Fruit fly (Drosophila melanogaster) whole organism, wandering third instar larva: Measurements from ENCODE around the gene CG3081.

Experiments used
- Abd-B ChIP-seq: fragments of >200 bp; optimal IDR thresholded peaks from 2 replicates; lab custom pipeline; 2017; ENCODE audit warnings: missing biosample characterization, missing genetic modification characterization
- CG32264 ChIP-seq: fragments of 200-800 bp; sonication (Bioruptor generic); optimal IDR thresholded peaks from 2 replicates; lab custom pipeline; 2016; ENCODE audit warnings: missing biosample characterization, missing genetic modification characterization
- CG9705 ChIP-seq: fragments of 200-800 bp; sonication (Bioruptor generic); optimal IDR thresholded peaks from 2 replicates; lab custom pipeline; 2018; ENCODE audit warnings: missing biosample characterization, mild to moderate bottlenecking, missing genetic modification characterization
- CrebA ChIP-seq: fragments of 200-800 bp; sonication (Bioruptor generic); optimal IDR thresholded peaks from 2 replicates; lab custom pipeline; 2016; ENCODE audit warnings: missing biosample characterization, mild to moderate bottlenecking, missing genetic modification characterization, borderline replicate concordance
- Dfd ChIP-seq: fragments of >200 bp; optimal IDR thresholded peaks from 2 replicates; lab custom pipeline; 2017; ENCODE audit warnings: missing biosample characterization, missing genetic modification characterization
- Dif ChIP-seq: fragments of 200-275, 200-300 bp; sonication (Bioruptor generic); optimal IDR thresholded peaks from 2 replicates; lab custom pipeline; 2018; ENCODE audit warnings: missing biosample characterization, missing genetic modification characterization; ENCODE audit not compliant: partially characterized antibody
- GATAd ChIP-seq: sonication (Bioruptor generic); optimal IDR thresholded peaks from 2 replicates; lab custom pipeline; 2016; ENCODE audit warnings: missing biosample characterization, missing genetic modification characterization
- HLH106 ChIP-seq: fragments of 200-800 bp; optimal IDR thresholded peaks from 3 replicates; lab custom pipeline; 2019; ENCODE audit warnings: missing biosample characterization, mild to moderate bottlenecking, missing genetic modification characterization, moderate library complexity
- Hnf4 ChIP-seq: fragments of 200-800 bp; sonication (Bioruptor generic); optimal IDR thresholded peaks from 2 replicates; lab custom pipeline; 2016; ENCODE audit warnings: missing biosample characterization, mild to moderate bottlenecking, missing genetic modification characterization
- Hr78 ChIP-seq: fragments of >200 bp; optimal IDR thresholded peaks from 2 replicates; lab custom pipeline; 2017; ENCODE audit warnings: missing biosample characterization, missing genetic modification characterization
- Hr83 ChIP-seq: fragments of 200-300 bp; sonication (Bioruptor generic); optimal IDR thresholded peaks from 2 replicates; lab custom pipeline; 2016; ENCODE audit warnings: missing biosample characterization, mild to moderate bottlenecking, missing genetic modification characterization, moderate library complexity; ENCODE audit not compliant: poor library complexity, severe bottlenecking
- Jra ChIP-seq: sonication (Bioruptor generic); optimal IDR thresholded peaks from 2 replicates; lab custom pipeline; 2016; ENCODE audit warnings: missing biosample characterization, missing genetic modification characterization
- Mio ChIP-seq: sonication (Bioruptor generic); optimal IDR thresholded peaks from 2 replicates; lab custom pipeline; 2016; ENCODE audit warnings: missing biosample characterization, missing genetic modification characterization
- Myc ChIP-seq: fragments of >200 bp; optimal IDR thresholded peaks from 2 replicates; lab custom pipeline; 2017
- N ChIP-seq: fragments of >200 bp; optimal IDR thresholded peaks from 2 replicates; lab custom pipeline; 2018; ENCODE audit warnings: missing biosample characterization, missing external identifiers, missing genetic modification characterization
- OdsH ChIP-seq: fragments of 200-800 bp; sonication (Bioruptor generic); optimal IDR thresholded peaks from 2 replicates; lab custom pipeline; 2016; ENCODE audit warnings: missing biosample characterization, mild to moderate bottlenecking, missing genetic modification characterization
- Rel ChIP-seq, 2 experiments: fragments of 200-800 bp; sonication (Bioruptor generic) in 1 of 2; optimal IDR thresholded peaks; 2 replicates in 1 of 2; 3 replicates in 1 of 2; lab custom pipeline; 2016 to 2019; ENCODE audit warnings: mild to moderate bottlenecking in 2 of 2, missing biosample characterization in 2 of 2, missing genetic modification characterization in 2 of 2, moderate library complexity in 1 of 2
- Sp1 ChIP-seq: fragments of 200-800 bp; sonication (Bioruptor generic); optimal IDR thresholded peaks from 3 replicates; lab custom pipeline; 2019; ENCODE audit warnings: missing biosample characterization, mild to moderate bottlenecking, missing genetic modification characterization, moderate library complexity
- Vsx2 ChIP-seq: fragments of 200-300, 225-300 bp; sonication (Bioruptor generic); optimal IDR thresholded peaks from 2 replicates; lab custom pipeline; 2018; ENCODE audit warnings: missing biosample characterization, missing genetic modification characterization; ENCODE audit not compliant: partially characterized antibody
- br ChIP-seq: fragments of 200-800 bp; sonication (Bioruptor generic); optimal IDR thresholded peaks from 2 replicates; lab custom pipeline; 2016; ENCODE audit warnings: missing biosample characterization, missing genetic modification characterization
- brk ChIP-seq: fragments of 200-800 bp; sonication (Bioruptor generic); optimal IDR thresholded peaks from 2 replicates; lab custom pipeline; 2016; ENCODE audit warnings: missing biosample characterization, mild to moderate bottlenecking, missing genetic modification characterization
- dl ChIP-seq, 2 experiments: fragments of 175-275, 200-275 bp in 1 of 2; fragments of 200-275 bp in 1 of 2; sonication (Bioruptor generic); optimal IDR thresholded peaks; lab custom pipeline; 2018; ENCODE audit warnings: mild to moderate bottlenecking in 2 of 2, missing biosample characterization in 2 of 2, missing genetic modification characterization in 2 of 2, moderate library complexity in 2 of 2; ENCODE audit not compliant: partially characterized antibody in 2 of 2, insufficient read depth in 1 of 2
- dmrt93B ChIP-seq: fragments of 200-800 bp; sonication (Bioruptor generic); optimal IDR thresholded peaks from 2 replicates; lab custom pipeline; 2018; ENCODE audit warnings: missing biosample characterization, mild to moderate bottlenecking, missing genetic modification characterization
- dsf ChIP-seq: sonication (Bioruptor generic); optimal IDR thresholded peaks from 2 replicates; lab custom pipeline; 2016; ENCODE audit warnings: missing biosample characterization, missing genetic modification characterization, borderline replicate concordance
- ey ChIP-seq: fragments of 200-800 bp; sonication (Bioruptor generic); optimal IDR thresholded peaks from 2 replicates; lab custom pipeline; 2016; ENCODE audit warnings: missing biosample characterization, missing genetic modification characterization
- foxo ChIP-seq, 2 experiments: fragments of 200-800 bp; sonication (Bioruptor generic); optimal IDR thresholded peaks; 2 replicates in 1 of 2; 3 replicates in 1 of 2; lab custom pipeline; 2016 to 2017; ENCODE audit warnings: missing biosample characterization in 2 of 2, missing genetic modification characterization in 2 of 2
- fru ChIP-seq: fragments of 200-800 bp; sonication (Bioruptor generic); optimal IDR thresholded peaks from 3 replicates; lab custom pipeline; 2016; ENCODE audit warnings: missing biosample characterization, mild to moderate bottlenecking, missing genetic modification characterization
- h ChIP-seq: fragments of 200-800 bp; sonication (Bioruptor generic); optimal IDR thresholded peaks from 3 replicates; lab custom pipeline; 2016; ENCODE audit warnings: missing biosample characterization, mild to moderate bottlenecking, missing genetic modification characterization
- jim ChIP-seq: fragments of 175-275, 200-325 bp; sonication (Bioruptor generic); optimal IDR thresholded peaks from 2 replicates; lab custom pipeline; 2016; ENCODE audit warnings: missing biosample characterization, mild to moderate bottlenecking, missing genetic modification characterization
- lola ChIP-seq: fragments of >200 bp; optimal IDR thresholded peaks from 2 replicates; lab custom pipeline; 2017; ENCODE audit warnings: missing biosample characterization, missing genetic modification characterization
- pan ChIP-seq: fragments of >200 bp; optimal IDR thresholded peaks from 2 replicates; lab custom pipeline; 2017
- psq ChIP-seq: fragments of 200-800 bp; sonication (Bioruptor generic); optimal IDR thresholded peaks from 3 replicates; lab custom pipeline; 2017; ENCODE audit warnings: missing biosample characterization, mild to moderate bottlenecking, missing genetic modification characterization, moderate library complexity
- rgr ChIP-seq: fragments of 200-800 bp; sonication (Bioruptor generic); optimal IDR thresholded peaks from 3 replicates; lab custom pipeline; 2016; ENCODE audit warnings: missing biosample characterization, mild to moderate bottlenecking, missing genetic modification characterization
- sage ChIP-seq: fragments of 200-800 bp; sonication (Bioruptor generic); optimal IDR thresholded peaks from 2 replicates; lab custom pipeline; 2016; ENCODE audit warnings: missing biosample characterization, mild to moderate bottlenecking, missing genetic modification characterization
- sv ChIP-seq: fragments of 200-800 bp; sonication (Bioruptor generic); optimal IDR thresholded peaks from 3 replicates; lab custom pipeline; 2016; ENCODE audit warnings: missing biosample characterization, missing genetic modification characterization
- tai ChIP-seq: sonication (Bioruptor generic); optimal IDR thresholded peaks from 2 replicates; lab custom pipeline; 2016; ENCODE audit warnings: missing biosample characterization, missing genetic modification characterization
- usp ChIP-seq: fragments of >200 bp; optimal IDR thresholded peaks from 2 replicates; lab custom pipeline; 2017; ENCODE audit warnings: missing biosample characterization, missing genetic modification characterization
- woc ChIP-seq: sonication (Bioruptor generic); optimal IDR thresholded peaks from 2 replicates; lab custom pipeline; 2016; ENCODE audit warnings: missing biosample characterization, mild to moderate bottlenecking, missing genetic modification characterization

Gene CG3081

dm6 chrX:4666650-4667360, 23.0 kb upstream of the CG3081 start, which contains the start of gene CG3009:
Gene CG3009 (minus strand): TSS chrX:4666700.
- TF ChIP-seq CG32264 (GFP tag; lab: Kevin White, UChicago) (peak; percentile 92), jim (GFP tag; lab: Kevin White, UChicago) (no peak), Abd-B (no peak), Hnf4 (GFP tag; lab: Kevin White, UChicago) (peak; percentile 97), tai (GFP tag; lab: Kevin White, UChicago) (peak; percentile 87), sv (peak; percentile 96), GATAd (GFP tag; lab: Kevin White, UChicago) (peak; percentile 71), CG9705 (peak; percentile 97), Rel (GFP tag; optimal IDR thresholded peaks at IDR 0.05; lab: Kevin White, UChicago) (peak; percentile 85), Rel (tag; optimal IDR thresholded peaks at IDR 0.05; lab: Kevin White, UChicago) (peak; percentile 94), foxo (GFP tag; optimal IDR thresholded peaks at IDR 0.05; lab: Kevin White, UChicago) (peak; percentile 80 to 99), Mio (GFP tag; lab: Kevin White, UChicago) (peak; percentile 85), Hr78 (GFP tag; lab: Kevin White, UChicago) (no peak), dl (GFP tag; optimal IDR thresholded peaks at IDR 0.05; lab: Kevin White, UChicago; ENCODE audit: insufficient read depth in 1 of 2, partially characterized antibody in 2 of 2) (peak in 1 of 2 experiments; percentile 57), h (peak; percentile 98), Dfd (GFP tag; lab: Kevin White, UChicago) (no peak), br (GFP tag; lab: Kevin White, UChicago) (peak; percentile 98), Hr83 (GFP tag; lab: Kevin White, UChicago) (peak; percentile 58), Vsx2 (GFP tag; lab: Kevin White, UChicago) (peak; percentile 82), usp (no peak), CrebA (GFP tag; lab: Kevin White, UChicago) (peak; percentile 82), N (GFP tag; lab: Kevin White, UChicago) (no peak), Myc (lab: Kevin White, UChicago) (peak; percentile 71), dmrt93B (peak; percentile 98), OdsH (GFP tag; lab: Kevin White, UChicago) (peak; percentile 97), lola (GFP tag; lab: Kevin White, UChicago) (no peak), HLH106 (tag; lab: Kevin White, UChicago) (peak; percentile 98), sage (GFP tag; lab: Kevin White, UChicago) (peak; percentile 83), rgr (peak; percentile 98), pan (lab: Kevin White, UChicago) (no peak), brk (GFP tag; lab: Kevin White, UChicago) (peak; percentile 76), ey (GFP tag; lab: Kevin White, UChicago) (peak; percentile 98), fru (GFP tag; lab: Kevin White, UChicago) (peak; percentile 99), woc (GFP tag; lab: Kevin White, UChicago) (peak; percentile 97), Dif (peak; percentile 83), Sp1 (GFP tag; lab: Kevin White, UChicago) (peak; percentile 97), psq (GFP tag; lab: Kevin White, UChicago) (peak; percentile 94), dsf (peak; percentile 69), Jra (GFP tag; lab: Kevin White, UChicago) (peak; percentile 90)
- TF ChIP-seq, all 38 proteins: peak for 30

dm6 chrX:4664107-4664506, 20.3 kb upstream of the CG3081 start:
- TF ChIP-seq brk (GFP tag; lab: Kevin White, UChicago): no peak
- no peak for TF ChIP-seq ey (GFP tag; lab: Kevin White, UChicago)
- no peak for TF ChIP-seq GATAd (GFP tag; lab: Kevin White, UChicago)
- no peak for TF ChIP-seq Rel (GFP tag; optimal IDR thresholded peaks at IDR 0.05; lab: Kevin White, UChicago)
- no peak for TF ChIP-seq Rel (tag; optimal IDR thresholded peaks at IDR 0.05; lab: Kevin White, UChicago)
- no peak for TF ChIP-seq Jra (GFP tag; lab: Kevin White, UChicago)
- no peak for TF ChIP-seq lola (GFP tag; lab: Kevin White, UChicago)
- no peak for TF ChIP-seq psq (GFP tag; lab: Kevin White, UChicago)
- no peak for TF ChIP-seq OdsH (GFP tag; lab: Kevin White, UChicago)
